Fruit fly (Drosophila melanogaster) whole organism, embryonic: ENCODE data around the gene RpL32.

Experiments used
- ATbp ChIP-seq: fragments of 200-800 bp; sonication (Bioruptor generic); optimal IDR thresholded peaks from 2 replicates; lab custom pipeline; 2017; ENCODE audit warnings: missing biosample characterization, mild to moderate bottlenecking, missing genetic modification characterization, missing genetic modification reagents
- Atf-2 ChIP-seq: fragments of 200-800 bp; sonication (Bioruptor generic); optimal IDR thresholded peaks from 2 replicates; lab custom pipeline; 2016; ENCODE audit warnings: missing biosample characterization, missing genetic modification characterization
- Bgb ChIP-seq: fragments of 200-800 bp; sonication (Bioruptor generic); IDR thresholded peaks from 2 replicates; pipeline ENCODE4 v1.3.6; 2022; ENCODE audit warnings: missing biosample characterization, missing genetic modification characterization; ENCODE audit not compliant: partially characterized antibody
- CG10979 ChIP-seq: fragments of 200-800 bp; sonication (Bioruptor generic); optimal IDR thresholded peaks from 2 replicates; lab custom pipeline; 2018; ENCODE audit warnings: missing biosample characterization, mild to moderate bottlenecking, missing genetic modification characterization, moderate library complexity
- CG11093 ChIP-seq: fragments of 200-800 bp; sonication (Bioruptor generic); IDR thresholded peaks from 3 replicates; pipeline ENCODE4 v1.3.6; 2022; ENCODE audit warnings: missing biosample characterization, missing genetic modification characterization
- CG12155 ChIP-seq: fragments of 200-800 bp; sonication (Bioruptor generic); optimal IDR thresholded peaks from 3 replicates; lab custom pipeline; 2016; ENCODE audit warnings: missing biosample characterization, missing genetic modification characterization
- CG15269 ChIP-seq: fragments of 200-800 bp; sonication (Bioruptor generic); optimal IDR thresholded peaks from 2 replicates; lab custom pipeline; 2018; ENCODE audit warnings: missing biosample characterization, mild to moderate bottlenecking, missing genetic modification characterization, moderate library complexity
- CG1647 ChIP-seq: fragments of 200-800 bp; sonication (Bioruptor generic); optimal IDR thresholded peaks from 3 replicates; lab custom pipeline; 2016; ENCODE audit warnings: missing biosample characterization, missing genetic modification characterization
- CG16779 ChIP-seq: fragments of 200-800 bp; sonication (Bioruptor generic); IDR thresholded peaks from 2 replicates; pipeline ENCODE4 v1.3.6; 2022; ENCODE audit warnings: missing biosample characterization, missing genetic modification characterization
- CG17359 ChIP-seq: fragments of 200-800 bp; sonication (Bioruptor generic); optimal IDR thresholded peaks from 3 replicates; lab custom pipeline; 2018; ENCODE audit warnings: missing biosample characterization, mild to moderate bottlenecking, missing genetic modification characterization, moderate library complexity
- CG2875 ChIP-seq: fragments of 200-800 bp; sonication (Bioruptor generic); optimal IDR thresholded peaks from 2 replicates; lab custom pipeline; 2017; ENCODE audit warnings: missing biosample characterization, mild to moderate bottlenecking, missing genetic modification characterization, missing genetic modification reagents
- CG34422 ChIP-seq: fragments of 200-800 bp; sonication (Bioruptor generic); IDR thresholded peaks from 3 replicates; pipeline ENCODE4 v1.3.6; 2022; ENCODE audit warnings: missing biosample characterization, missing genetic modification characterization
- CG4854 ChIP-seq: fragments of 200-800 bp; sonication (Bioruptor generic); optimal IDR thresholded peaks from 2 replicates; lab custom pipeline; 2016; ENCODE audit warnings: missing biosample characterization, missing genetic modification characterization, inconsistent platforms
- CG9437 ChIP-seq: fragments of 200-800 bp; sonication (Bioruptor generic); optimal IDR thresholded peaks from 2 replicates; lab custom pipeline; 2018; ENCODE audit warnings: missing biosample characterization, mild to moderate bottlenecking, missing genetic modification characterization
- Elba2 ChIP-seq: fragments of 200-800 bp; sonication (Bioruptor generic); optimal IDR thresholded peaks from 3 replicates; lab custom pipeline; 2016; ENCODE audit warnings: missing biosample characterization, missing genetic modification characterization
- GATAe ChIP-seq: fragments of 200-800 bp; sonication (Bioruptor generic); conservative IDR thresholded peaks from 2 replicates; pipeline ENCODE4 v1.3.6; 2022; ENCODE audit warnings: missing biosample characterization, missing genetic modification characterization
- Gsc ChIP-seq: fragments of 200-800 bp; sonication (Bioruptor generic); IDR thresholded peaks from 2 replicates; pipeline ENCODE4 v1.3.6; 2022; ENCODE audit warnings: missing biosample characterization, missing genetic modification characterization
- H2.0 ChIP-seq: fragments of 200-800 bp; sonication (Bioruptor generic); IDR thresholded peaks from 2 replicates; pipeline ENCODE4 v1.3.6; 2022; ENCODE audit warnings: missing biosample characterization, missing genetic modification characterization
- HmgD ChIP-seq: fragments of 200-800 bp; sonication (Bioruptor generic); optimal IDR thresholded peaks from 3 replicates; lab custom pipeline; 2016; ENCODE audit warnings: missing biosample characterization, missing genetic modification characterization
- Hr3 ChIP-seq: fragments of 200-800 bp; sonication (Bioruptor generic); optimal IDR thresholded peaks from 3 replicates; lab custom pipeline; 2016; ENCODE audit warnings: missing biosample characterization, missing genetic modification characterization
- Hr39 ChIP-seq: fragments of >200 bp; optimal IDR thresholded peaks from 2 replicates; lab custom pipeline; 2017
- Hr51 ChIP-seq, 2 experiments: fragments of 200-800 bp; sonication (Bioruptor generic); optimal IDR thresholded peaks; 2 replicates in 1 of 2; 3 replicates in 1 of 2; lab custom pipeline; 2016 to 2018; ENCODE audit warnings: missing biosample characterization in 2 of 2, missing genetic modification characterization in 2 of 2, mild to moderate bottlenecking in 1 of 2, moderate library complexity in 1 of 2
- Jarid2 ChIP-seq: fragments of 200-800 bp; sonication (Bioruptor generic); optimal IDR thresholded peaks from 3 replicates; lab custom pipeline; 2017; ENCODE audit warnings: mild to moderate bottlenecking, missing biosample characterization, missing genetic modification reagents, missing genetic modification characterization
- Nf-YB ChIP-seq: fragments of 200-800 bp; sonication (Bioruptor generic); optimal IDR thresholded peaks from 3 replicates; lab custom pipeline; 2019; ENCODE audit warnings: missing biosample characterization, mild to moderate bottlenecking, missing genetic modification characterization, moderate library complexity
- PHDP ChIP-seq: fragments of 200-800 bp; sonication (Bioruptor generic); optimal IDR thresholded peaks from 3 replicates; lab custom pipeline; 2018; ENCODE audit warnings: missing biosample characterization, mild to moderate bottlenecking, missing genetic modification characterization, moderate library complexity
- ash1 ChIP-seq: fragments of 200-800 bp; sonication (Bioruptor generic); optimal IDR thresholded peaks from 2 replicates; lab custom pipeline; 2018; ENCODE audit warnings: missing biosample characterization, mild to moderate bottlenecking, missing genetic modification characterization
- corto ChIP-seq: fragments of 200-800 bp; sonication (Bioruptor generic); optimal IDR thresholded peaks from 2 replicates; lab custom pipeline; 2016; ENCODE audit warnings: missing biosample characterization, mild to moderate bottlenecking, missing genetic modification characterization, moderate library complexity
- dmrt11E ChIP-seq: fragments of 200-800 bp; sonication (Bioruptor generic); optimal IDR thresholded peaks from 3 replicates; lab custom pipeline; 2018; ENCODE audit warnings: missing biosample characterization, mild to moderate bottlenecking, missing genetic modification characterization, moderate library complexity
- exex ChIP-seq: fragments of 200-800 bp; sonication (Bioruptor generic); optimal IDR thresholded peaks from 4 replicates; lab custom pipeline; 2018; ENCODE audit warnings: missing biosample characterization, mild to moderate bottlenecking, missing genetic modification characterization, moderate library complexity
- eyg ChIP-seq: fragments of 200-800 bp; sonication (Bioruptor generic); optimal IDR thresholded peaks from 3 replicates; lab custom pipeline; 2016; ENCODE audit warnings: missing biosample characterization, missing genetic modification characterization
- fd64A ChIP-seq: fragments of 200-800 bp; sonication (Bioruptor generic); optimal IDR thresholded peaks from 3 replicates; lab custom pipeline; 2018; ENCODE audit warnings: missing biosample characterization, mild to moderate bottlenecking, missing genetic modification characterization
- ftz-f1 ChIP-seq: fragments of 200-800 bp; sonication (Bioruptor generic); optimal IDR thresholded peaks from 2 replicates; lab custom pipeline; 2016; ENCODE audit warnings: missing biosample characterization, missing genetic modification characterization
- gce ChIP-seq: fragments of 200-800 bp; sonication (Bioruptor generic); IDR thresholded peaks from 3 replicates; pipeline ENCODE4 v1.3.6; 2022; ENCODE audit warnings: missing biosample characterization, missing genetic modification characterization
- grau ChIP-seq: fragments of 200-800 bp; optimal IDR thresholded peaks from 3 replicates; lab custom pipeline; 2019; ENCODE audit warnings: missing biosample characterization, mild to moderate bottlenecking, missing genetic modification characterization, moderate library complexity
- gro ChIP-seq: fragments of 200-800 bp; sonication (Bioruptor generic); optimal IDR thresholded peaks from 2 replicates; lab custom pipeline; 2016; ENCODE audit warnings: missing biosample characterization, missing genetic modification characterization
- gt ChIP-seq: fragments of 200-800 bp; sonication (Bioruptor generic); IDR thresholded peaks from 2 replicates; pipeline ENCODE4 v1.3.6; 2022; ENCODE audit warnings: missing biosample characterization, missing genetic modification characterization
- insv ChIP-seq, 2 experiments: fragments of 200-800 bp; sonication (Bioruptor generic); optimal IDR thresholded peaks; 3 replicates each; lab custom pipeline; 2016 to 2018; ENCODE audit warnings: missing biosample characterization in 2 of 2, missing genetic modification characterization in 2 of 2
- luna ChIP-seq: fragments of 200-800 bp; sonication (Bioruptor generic); optimal IDR thresholded peaks from 2 replicates; lab custom pipeline; 2016; ENCODE audit warnings: missing biosample characterization, missing genetic modification characterization
- mirr ChIP-seq: fragments of 200-800 bp; sonication (Bioruptor generic); optimal IDR thresholded peaks from 3 replicates; lab custom pipeline; 2018; ENCODE audit warnings: missing biosample characterization, mild to moderate bottlenecking, missing genetic modification characterization
- psq ChIP-seq: fragments of 200-800 bp; sonication (Bioruptor generic); optimal IDR thresholded peaks from 2 replicates; lab custom pipeline; 2017; ENCODE audit warnings: missing biosample characterization, missing genetic modification characterization
- repo ChIP-seq: fragments of 200-800 bp; sonication (Bioruptor generic); optimal IDR thresholded peaks from 2 replicates; lab custom pipeline; 2016; ENCODE audit warnings: missing biosample characterization, missing genetic modification characterization
- salm ChIP-seq: fragments of 200-800 bp; sonication (Bioruptor generic); optimal IDR thresholded peaks from 2 replicates; lab custom pipeline; 2018; ENCODE audit warnings: missing biosample characterization, mild to moderate bottlenecking, missing genetic modification characterization
- shn ChIP-seq: fragments of 200-800 bp; sonication (Bioruptor generic); optimal IDR thresholded peaks from 3 replicates; lab custom pipeline; 2016; ENCODE audit warnings: missing biosample characterization, missing genetic modification characterization
- sim ChIP-seq: fragments of 200-800 bp; sonication (Bioruptor generic); IDR thresholded peaks from 2 replicates; pipeline ENCODE4 v1.3.6; 2022; ENCODE audit warnings: missing biosample characterization, missing genetic modification characterization
- trem ChIP-seq: fragments of 200-800 bp; optimal IDR thresholded peaks from 3 replicates; lab custom pipeline; 2019; ENCODE audit warnings: missing biosample characterization, mild to moderate bottlenecking, missing genetic modification characterization, moderate library complexity
- trh ChIP-seq: fragments of 200-800 bp; sonication (Bioruptor generic); optimal IDR thresholded peaks from 2 replicates; lab custom pipeline; 2016; ENCODE audit warnings: missing biosample characterization, missing genetic modification characterization
- unpg ChIP-seq: fragments of 200-800 bp; sonication (Bioruptor generic); optimal IDR thresholded peaks from 3 replicates; lab custom pipeline; 2018; ENCODE audit warnings: missing biosample characterization, mild to moderate bottlenecking, missing genetic modification characterization, moderate library complexity
- wdn ChIP-seq: fragments of 200-800 bp; sonication (Bioruptor generic); IDR thresholded peaks from 2 replicates; pipeline ENCODE4 v1.3.6; 2022; ENCODE audit warnings: missing biosample characterization, missing genetic modification characterization
- yki ChIP-seq: fragments of >200 bp; optimal IDR thresholded peaks from 3 replicates; lab custom pipeline; 2018
- zen ChIP-seq: fragments of 200-800 bp; sonication (Bioruptor generic); optimal IDR thresholded peaks from 3 replicates; lab custom pipeline; 2018; ENCODE audit warnings: missing biosample characterization, mild to moderate bottlenecking, missing genetic modification characterization, moderate library complexity

Gene RpL32

dm6 chr3R:30058057-30058868, 12.3 kb upstream of the RpL32 start, which contains the start of gene sima (continued):
- peak; percentile 32 for TF ChIP-seq exex
- TF ChIP-seq HmgD: no peak
- TF ChIP-seq luna (GFP tag; lab: Kevin White, UChicago): peak; percentile 1
- TF ChIP-seq insv (GFP tag; optimal IDR thresholded peaks at IDR 0.05; lab: Kevin White, UChicago): no peak
- TF ChIP-seq trem: peak; percentile 64
- TF ChIP-seq CG10979 (tag; lab: Kevin White, UChicago): peak; percentile 15
- TF ChIP-seq trh (GFP tag; lab: Kevin White, UChicago): no peak
- TF ChIP-seq ash1: no peak
- TF ChIP-seq sim (GFP tag; lab: Robert Waterston, UW): no peak
- no peak for TF ChIP-seq unpg (GFP tag; lab: Kevin White, UChicago)
- no peak for TF ChIP-seq zen (tag; lab: Kevin White, UChicago)
- no peak for TF ChIP-seq salm (tag; lab: Kevin White, UChicago)
- no peak for TF ChIP-seq yki (lab: Kevin White, UChicago)
- no peak for TF ChIP-seq gt (GFP tag; lab: Robert Waterston, UW)
- peak; percentile 35 for TF ChIP-seq eyg (GFP tag; lab: Kevin White, UChicago)
- TF ChIP-seq H2.0 (GFP tag; lab: Robert Waterston, UW): no peak; the same call in 1 of the 2 replicates
- no peak for TF ChIP-seq mirr
- TF ChIP-seq psq (GFP tag; lab: Kevin White, UChicago): peak; percentile 98
- no peak for TF ChIP-seq gce (GFP tag; lab: Robert Waterston, UW)
- TF ChIP-seq fd64A (GFP tag; lab: Kevin White, UChicago): no peak
- no peak for TF ChIP-seq CG1647
- TF ChIP-seq corto (GFP tag; lab: Kevin White, UChicago): no peak
- TF ChIP-seq CG12155 (GFP tag; lab: Kevin White, UChicago): peak; percentile 41
- no peak for TF ChIP-seq Gsc (GFP tag; lab: Robert Waterston, UW)
- peak; percentile 99 for TF ChIP-seq grau (tag; lab: Kevin White, UChicago)
- TF ChIP-seq CG16779 (GFP tag; lab: Robert Waterston, UW): no peak
- no peak for TF ChIP-seq PHDP
- no peak for TF ChIP-seq dmrt11E (tag; lab: Kevin White, UChicago)
- TF ChIP-seq Nf-YB: peak; percentile 18
- peak; percentile 6 for TF ChIP-seq shn (GFP tag; lab: Kevin White, UChicago)
- no peak for TF ChIP-seq CG11093 (GFP tag; lab: Robert Waterston, UW)
- no peak for TF ChIP-seq ATbp
- no peak for TF ChIP-seq CG2875 (GFP tag; lab: Kevin White, UChicago)
- peak; percentile 4 for TF ChIP-seq CG15269 (tag; lab: Kevin White, UChicago)
- TF ChIP-seq CG9437 (GFP tag; lab: Kevin White, UChicago): no peak
- TF ChIP-seq Hr3: peak; percentile 9
- TF ChIP-seq CG34422: peak; percentile 12; the same call in 1 of the 3 replicates
- no peak for TF ChIP-seq CG4854
- TF ChIP-seq gro (GFP tag; lab: Kevin White, UChicago): no peak
- TF ChIP-seq GATAe (GFP tag; lab: Robert Waterston, UW): no peak
- TF ChIP-seq wdn: no peak
- TF ChIP-seq ftz-f1 (GFP tag; lab: Kevin White, UChicago): peak; percentile 45
- peak; percentile 41 for TF ChIP-seq CG17359 (tag; lab: Kevin White, UChicago)
- peak; percentile 11 for TF ChIP-seq Jarid2 (GFP tag; lab: Kevin White, UChicago)
- no peak for TF ChIP-seq Hr51 (GFP tag; optimal IDR thresholded peaks at IDR 0.05; lab: Kevin White, UChicago)
- peak; percentile 97 for TF ChIP-seq Elba2
- TF ChIP-seq Hr39 (lab: Kevin White, UChicago): no peak
- peak; percentile 31 for TF ChIP-seq Bgb (GFP tag; lab: Robert Waterston, UW)
- no peak for TF ChIP-seq Atf-2 (GFP tag; lab: Kevin White, UChicago)
- no peak for TF ChIP-seq repo (GFP tag; lab: Kevin White, UChicago)
